Fruit fly (Drosophila melanogaster) whole organism, pupa: ENCODE results near the gene Sptr.

ENCODE experiments used
- CG10348 ChIP-seq: fragments of 200-800 bp; sonication (Bioruptor generic); IDR thresholded peaks from 2 replicates; pipeline ENCODE4 v1.3.6; 2022; ENCODE audit warnings: missing biosample characterization, missing genetic modification characterization
- CG12605 ChIP-seq: fragments of 200-800 bp; sonication (Bioruptor generic); IDR thresholded peaks from 2 replicates; pipeline ENCODE4 v1.3.6; 2022; ENCODE audit warnings: missing biosample characterization, missing genetic modification characterization
- CG13204 ChIP-seq: fragments of 200-800 bp; sonication (Bioruptor generic); optimal IDR thresholded peaks from 2 replicates; lab custom pipeline; 2018; ENCODE audit warnings: missing biosample characterization, mild to moderate bottlenecking, missing genetic modification characterization, moderate library complexity
- CG14655 ChIP-seq: fragments of 200-800 bp; sonication (Bioruptor generic); optimal IDR thresholded peaks from 3 replicates; lab custom pipeline; 2017; ENCODE audit warnings: mild to moderate bottlenecking, missing biosample characterization, missing genetic modification reagents, missing genetic modification characterization
- CG15710 ChIP-seq: fragments of 200-800 bp; sonication (Bioruptor generic); optimal IDR thresholded peaks from 2 replicates; lab custom pipeline; 2018; ENCODE audit warnings: missing biosample characterization, mild to moderate bottlenecking, missing genetic modification characterization, moderate library complexity
- CG17806 ChIP-seq: fragments of 200-800 bp; sonication (Bioruptor generic); optimal IDR thresholded peaks from 2 replicates; lab custom pipeline; 2018; ENCODE audit warnings: missing biosample characterization, mild to moderate bottlenecking, missing genetic modification characterization, moderate library complexity
- CG32121 ChIP-seq: fragments of 200-800 bp; sonication (Bioruptor generic); IDR thresholded peaks from 2 replicates; pipeline ENCODE4 v1.3.6; 2022; ENCODE audit warnings: missing biosample characterization, missing genetic modification characterization
- CG34367 ChIP-seq: fragments of 200-800 bp; sonication (Bioruptor generic); optimal IDR thresholded peaks from 2 replicates; lab custom pipeline; 2018; ENCODE audit warnings: missing biosample characterization, mild to moderate bottlenecking, missing genetic modification characterization
- CG4496 ChIP-seq: fragments of 200-800 bp; sonication (Bioruptor generic); IDR thresholded peaks from 3 replicates; pipeline ENCODE4 v1.3.6; 2022; ENCODE audit warnings: missing biosample characterization, missing genetic modification characterization
- CG8159 ChIP-seq: fragments of 200-800 bp; sonication (Bioruptor generic); optimal IDR thresholded peaks from 3 replicates; lab custom pipeline; 2018; ENCODE audit warnings: missing biosample characterization, mild to moderate bottlenecking, missing genetic modification characterization, moderate library complexity
- CG8301 ChIP-seq: fragments of 200-800 bp; sonication (Bioruptor generic); optimal IDR thresholded peaks from 2 replicates; lab custom pipeline; 2018; ENCODE audit warnings: missing biosample characterization, mild to moderate bottlenecking, missing genetic modification characterization
- CG9948 ChIP-seq: fragments of 200-800 bp; sonication (Bioruptor generic); optimal IDR thresholded peaks from 2 replicates; lab custom pipeline; 2018; ENCODE audit warnings: missing biosample characterization, mild to moderate bottlenecking, missing genetic modification characterization, moderate library complexity
- D1 ChIP-seq: fragments of 200-800 bp; sonication (Bioruptor generic); optimal IDR thresholded peaks from 2 replicates; lab custom pipeline; 2018; ENCODE audit warnings: missing biosample characterization, mild to moderate bottlenecking, missing genetic modification characterization, moderate library complexity
- EcR ChIP-seq: fragments of 200-800 bp; sonication (Bioruptor generic); optimal IDR thresholded peaks from 3 replicates; lab custom pipeline; 2019; ENCODE audit warnings: missing biosample characterization, missing genetic modification characterization, mild to moderate bottlenecking, moderate library complexity, missing genetic modification reagents
- Ets98B ChIP-seq: fragments of 200-800 bp; sonication (Bioruptor generic); IDR thresholded peaks from 2 replicates; pipeline ENCODE4 v1.3.6; 2022; ENCODE audit warnings: missing biosample characterization, missing genetic modification characterization
- Pif1A ChIP-seq: fragments of 200-800 bp; sonication (Bioruptor generic); optimal IDR thresholded peaks from 3 replicates; lab custom pipeline; 2016; ENCODE audit warnings: missing biosample characterization, missing genetic modification characterization
- Pif1B ChIP-seq: fragments of 200-800 bp; sonication (Bioruptor generic); optimal IDR thresholded peaks from 3 replicates; lab custom pipeline; 2016; ENCODE audit warnings: missing biosample characterization, missing genetic modification characterization
- Snoo ChIP-seq: fragments of 200-800 bp; sonication (Bioruptor generic); optimal IDR thresholded peaks from 3 replicates; lab custom pipeline; 2017; ENCODE audit warnings: missing biosample characterization, mild to moderate bottlenecking, missing genetic modification characterization, inconsistent platforms
- fd96Ca ChIP-seq: fragments of 200-800 bp; sonication (Bioruptor generic); IDR thresholded peaks from 3 replicates; pipeline ENCODE4 v1.3.6; 2022; ENCODE audit warnings: missing biosample characterization, missing genetic modification characterization
- gl ChIP-seq: fragments of 200-800 bp; sonication (Bioruptor generic); optimal IDR thresholded peaks from 2 replicates; lab custom pipeline; 2018; ENCODE audit warnings: missing biosample characterization, mild to moderate bottlenecking, missing genetic modification characterization
- rn ChIP-seq: fragments of 200-800 bp; sonication (Bioruptor generic); IDR thresholded peaks from 2 replicates; pipeline ENCODE4 v1.3.6; 2022; ENCODE audit warnings: missing biosample characterization, missing genetic modification characterization

Sptr gene

dm6 chrX:8490291-8490975, 26.2 kb upstream of the Sptr start:
- no peak for TF ChIP-seq CG4496 (GFP tag; lab: Robert Waterston, UW)
- TF ChIP-seq Pif1A, result no peak
- peak; percentile 52 for TF ChIP-seq EcR
- TF ChIP-seq, all 21 proteins: peak for 1

dm6 chrX:8489485-8489970, 25.3 kb upstream of the Sptr start, which contains the start of gene otu:
TSS of gene otu (minus strand) at chrX:8489535.
- TF ChIP-seq CG12605 (no peak), CG15710 (tag; lab: Kevin White, UChicago) (no peak), CG8301 (tag; lab: Kevin White, UChicago) (no peak), D1 (tag; lab: Kevin White, UChicago) (no peak), CG17806 (tag; lab: Kevin White, UChicago) (no peak), Pif1B (GFP tag; lab: Kevin White, UChicago) (no peak), EcR (no peak), CG32121 (GFP tag; lab: Robert Waterston, UW) (no peak), CG13204 (GFP tag; lab: Kevin White, UChicago) (no peak), CG9948 (tag; lab: Kevin White, UChicago) (no peak)

- TF ChIP-seq Snoo (tag; lab: Kevin White, UChicago) (no peak), CG9948 (tag; lab: Kevin White, UChicago) (no peak), CG4496 (GFP tag; lab: Robert Waterston, UW) (no peak), EcR (no peak), Pif1A (no peak), CG12605 (no peak), fd96Ca (GFP tag; lab: Robert Waterston, UW) (no peak), CG34367 (tag; lab: Kevin White, UChicago) (no peak), CG8159 (tag; lab: Kevin White, UChicago) (no peak), CG8301 (tag; lab: Kevin White, UChicago) (no peak), Pif1B (GFP tag; lab: Kevin White, UChicago) (no peak), CG14655 (GFP tag; lab: Kevin White, UChicago) (no peak), CG10348 (GFP tag; lab: Robert Waterston, UW) (no peak), gl (tag; lab: Kevin White, UChicago) (no peak), CG32121 (GFP tag; lab: Robert Waterston, UW) (no peak), Ets98B (GFP tag; lab: Robert Waterston, UW) (no peak), CG15710 (tag; lab: Kevin White, UChicago) (no peak)
These were observed 24.8 kb upstream of the Sptr start, which contains the start of gene CG33181 for dm6 chrX:8489048-8489447. TSS of gene CG33181 (plus strand) at chrX:8489348.

- TF ChIP-seq CG34367 (tag; lab: Kevin White, UChicago) (no peak), rn (GFP tag; lab: Robert Waterston, UW) (no peak), Ets98B (GFP tag; lab: Robert Waterston, UW) (no peak), CG4496 (GFP tag; lab: Robert Waterston, UW) (no peak), Snoo (tag; lab: Kevin White, UChicago) (no peak), CG10348 (GFP tag; lab: Robert Waterston, UW) (no peak), CG12605 (no peak), gl (tag; lab: Kevin White, UChicago) (no peak), EcR (no peak), CG17806 (tag; lab: Kevin White, UChicago) (no peak), CG8301 (tag; lab: Kevin White, UChicago) (no peak), CG14655 (GFP tag; lab: Kevin White, UChicago) (no peak), CG13204 (GFP tag; lab: Kevin White, UChicago) (no peak), fd96Ca (GFP tag; lab: Robert Waterston, UW) (no peak), CG15710 (tag; lab: Kevin White, UChicago) (no peak)
These were observed 20.5 kb upstream of the Sptr start for dm6 chrX:8484778-8485177.

DNA sequence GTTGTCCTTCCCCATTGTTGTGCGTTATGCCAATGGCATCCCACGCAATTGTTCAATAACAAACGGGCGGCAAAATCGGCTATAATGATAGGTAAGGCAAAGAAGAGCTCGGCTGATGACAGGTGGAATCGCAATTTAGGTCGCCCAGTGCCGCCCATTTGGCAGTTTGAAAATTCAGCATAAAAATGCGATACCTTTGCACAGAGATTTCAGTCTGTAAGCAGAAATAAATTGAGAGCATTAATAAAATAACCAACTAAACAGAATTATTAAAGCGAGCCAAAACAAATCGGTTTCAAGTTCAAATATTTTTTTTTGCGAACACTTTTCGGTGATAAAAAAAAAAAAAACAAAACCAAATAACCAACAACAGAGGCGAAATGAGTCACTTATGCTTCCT, 19.4 kb upstream of the Sptr start, which contains the start of gene CG33223:
CG33223 (minus strand) TSS at position 215 of the 400 bp plus-strand sequence.
- TF ChIP-seq CG15710 (tag; lab: Kevin White, UChicago) (no peak), Pif1B (GFP tag; lab: Kevin White, UChicago) (no peak), CG34367 (tag; lab: Kevin White, UChicago) (no peak), EcR (no peak), Pif1A (no peak), CG8159 (tag; lab: Kevin White, UChicago) (no peak), CG10348 (GFP tag; lab: Robert Waterston, UW) (no peak), CG4496 (GFP tag; lab: Robert Waterston, UW) (no peak), rn (GFP tag; lab: Robert Waterston, UW) (no peak), CG14655 (GFP tag; lab: Kevin White, UChicago) (no peak), CG8301 (tag; lab: Kevin White, UChicago) (no peak), gl (tag; lab: Kevin White, UChicago) (no peak)

DNA sequence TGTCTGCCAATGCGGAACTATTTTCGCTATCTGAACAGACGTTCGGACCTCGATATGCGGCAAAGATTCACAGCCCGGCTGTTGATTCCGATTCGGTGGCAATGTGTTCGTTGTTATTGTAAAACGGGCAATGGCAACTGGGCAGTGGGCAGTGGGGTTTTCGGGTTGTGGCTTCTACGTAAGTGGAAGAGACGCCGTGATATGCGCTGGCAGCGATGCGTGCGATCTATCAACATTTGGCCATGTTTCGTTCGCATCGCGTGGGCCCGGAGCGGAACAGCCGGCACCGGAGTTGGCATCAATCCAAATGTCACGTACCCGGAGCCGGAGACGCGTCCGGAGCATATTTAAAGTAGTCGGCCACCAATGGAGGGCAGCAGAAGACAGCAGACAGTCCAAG, 17.2 kb upstream of the Sptr start, which contains the start of gene Cp38:
Cp38 (plus strand) TSS at position 376 of the 400 bp plus-strand sequence.
- TF ChIP-seq CG14655 (GFP tag; lab: Kevin White, UChicago) (no peak), CG34367 (tag; lab: Kevin White, UChicago) (no peak), EcR (no peak), CG13204 (GFP tag; lab: Kevin White, UChicago) (no peak), CG32121 (GFP tag; lab: Robert Waterston, UW) (no peak), Snoo (tag; lab: Kevin White, UChicago) (no peak), Ets98B (GFP tag; lab: Robert Waterston, UW) (no peak), CG9948 (tag; lab: Kevin White, UChicago) (no peak), CG15710 (tag; lab: Kevin White, UChicago) (no peak)
